Worm (Caenorhabditis elegans): ENCODE data around the gene B0554.2.

Gene B0554.2

DNA sequence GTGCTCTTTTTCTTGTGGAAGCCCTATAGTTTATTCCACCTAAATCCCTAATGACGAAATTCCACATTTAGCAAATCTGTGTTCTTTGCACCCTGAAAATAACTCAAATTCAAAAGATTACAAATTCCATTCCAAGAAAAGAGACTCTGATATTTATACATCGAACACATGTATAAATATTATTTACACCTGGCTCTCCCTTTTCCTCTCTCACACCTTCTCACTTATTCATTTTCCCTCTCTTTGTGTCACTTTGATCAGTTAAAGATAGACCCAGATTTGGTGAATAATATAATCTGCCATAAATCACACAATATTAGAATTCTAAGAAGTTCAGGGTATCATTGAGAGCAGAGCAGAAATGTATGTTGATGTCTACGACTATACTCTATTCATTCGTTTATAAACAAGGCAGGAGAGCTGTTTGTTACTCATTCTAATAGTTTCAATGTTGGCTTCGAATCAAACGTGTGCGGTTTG is 41.8 kb upstream of the B0554.2 start, which contains the start of gene nhr-254 (continued):
- no peak for TF ChIP-seq ceh-8 (GFP tag; optimal IDR thresholded peaks at IDR 0.05)
- TF ChIP-seq lin-14 (GFP tag; optimal IDR thresholded peaks at IDR 0.05) = no peak
- TF ChIP-seq sox-4 (tag; optimal IDR thresholded peaks at IDR 0.05) = no peak
- no peak for TF ChIP-seq hpl-2 (GFP tag; optimal IDR thresholded peaks at IDR 0.05)
- no peak for TF ChIP-seq fkh-10 (GFP tag; optimal IDR thresholded peaks at IDR 0.05)
- TF ChIP-seq nhr-85 (tag) = no peak
- no peak for TF ChIP-seq nhr-84 (tag; optimal IDR thresholded peaks at IDR 0.05)
- TF ChIP-seq hlh-17 (GFP tag; optimal IDR thresholded peaks at IDR 0.05; ENCODE audit: borderline replicate concordance) = no peak
- TF ChIP-seq hlh-4 (tag; optimal IDR thresholded peaks at IDR 0.05) = peak; percentile 35
- no peak for TF ChIP-seq nhr-12 (tag; optimal IDR thresholded peaks at IDR 0.05)
- TF ChIP-seq swsn-7 (tag; optimal IDR thresholded peaks at IDR 0.05) = no peak
- TF ChIP-seq nhr-19 (GFP tag; conservative IDR thresholded peaks at IDR 0.05) = no peak

DNA sequence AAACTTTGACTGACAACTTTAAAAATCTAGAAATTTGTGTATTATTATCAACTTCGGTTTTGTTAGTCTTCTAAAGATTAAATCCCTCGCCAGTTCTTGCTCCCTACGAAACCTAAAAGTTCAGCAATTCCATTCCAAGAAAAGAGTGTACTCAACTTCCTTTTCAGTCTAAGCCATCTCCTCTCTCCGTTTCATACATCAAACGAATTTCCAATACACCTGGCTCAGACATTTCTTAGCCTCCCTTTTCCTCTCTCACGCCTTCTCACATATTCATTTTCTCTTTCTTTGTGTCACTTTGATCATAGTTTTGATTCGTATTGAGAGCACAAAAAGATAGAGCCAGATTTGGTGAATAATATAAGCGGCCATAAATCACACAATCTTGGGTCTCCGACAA is 37.7 kb upstream of the B0554.2 start, which contains the start of gene nhr-253:
Gene nhr-253 (plus strand): TSS at position 285 of the 400 bp plus-strand sequence.
- TF ChIP-seq efl-3 (GFP tag; optimal IDR thresholded peaks at IDR 0.05) = no peak
- TF ChIP-seq fkh-8 (tag; optimal IDR thresholded peaks at IDR 0.05) = peak; percentile 82
- TF ChIP-seq C16A3.4 (tag; optimal IDR thresholded peaks at IDR 0.05) = no peak
- no peak for TF ChIP-seq hlh-4 (tag; optimal IDR thresholded peaks at IDR 0.05)
- TF ChIP-seq nhr-47 (tag; optimal IDR thresholded peaks at IDR 0.05) = peak; percentile 70
- no peak for TF ChIP-seq dpl-1 (GFP tag; optimal IDR thresholded peaks at IDR 0.05)
- no peak for TF ChIP-seq aha-1 (tag; optimal IDR thresholded peaks at IDR 0.05)
- TF ChIP-seq nhr-84 (tag; optimal IDR thresholded peaks at IDR 0.05) = no peak
- TF ChIP-seq elt-2 (tag; optimal IDR thresholded peaks at IDR 0.05) = no peak
- TF ChIP-seq dsc-1 (tag; optimal IDR thresholded peaks at IDR 0.05) = peak; percentile 36
- TF ChIP-seq nhr-20 (tag; optimal IDR thresholded peaks at IDR 0.05) = peak; percentile 33
- no peak for TF ChIP-seq vab-15 (tag; optimal IDR thresholded peaks at IDR 0.05)
- TF ChIP-seq fkh-4 (tag; optimal IDR thresholded peaks at IDR 0.05; ENCODE audit: borderline replicate concordance) = no peak
- TF ChIP-seq sup-37 (GFP tag; optimal IDR thresholded peaks at IDR 0.05) = no peak
- no peak for TF ChIP-seq isw-1 (GFP tag; IDR thresholded peaks at IDR 0.05)

DNA sequence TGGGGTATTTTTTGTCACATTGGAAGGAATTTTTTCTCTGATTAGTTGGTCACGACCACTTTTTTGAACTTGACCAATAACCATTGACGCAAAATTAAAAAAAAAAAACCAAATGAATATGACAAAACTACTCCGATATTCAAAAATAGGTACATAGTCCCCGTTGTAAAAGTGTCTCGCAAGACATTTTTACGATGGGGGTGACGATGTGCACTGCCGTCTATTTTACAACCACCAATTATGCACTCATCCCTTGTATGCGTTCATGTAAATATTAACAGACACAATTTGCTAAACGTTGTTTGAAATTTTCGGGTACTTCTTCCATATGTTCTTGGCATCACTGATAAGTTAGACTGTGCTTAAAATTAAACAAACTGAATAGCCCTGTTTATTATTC is 34.3 kb upstream of the B0554.2 start, which contains the start of gene scl-27:
Gene scl-27 (plus strand): TSS at position 301 of the 400 bp plus-strand sequence.
- TF ChIP-seq dpl-1 (GFP tag; optimal IDR thresholded peaks at IDR 0.05) (no peak), nhr-47 (tag; optimal IDR thresholded peaks at IDR 0.05) (no peak), tlp-1 (tag; optimal IDR thresholded peaks at IDR 0.05) (no peak), sox-4 (tag; optimal IDR thresholded peaks at IDR 0.05) (no peak), unc-30 (tag; optimal IDR thresholded peaks at IDR 0.05) (no peak), mdl-1 (tag; optimal IDR thresholded peaks at IDR 0.05) (no peak), unc-130 (tag; optimal IDR thresholded peaks at IDR 0.05) (no peak), ceh-8 (GFP tag; optimal IDR thresholded peaks at IDR 0.05) (no peak), snu-23 (GFP tag; optimal IDR thresholded peaks at IDR 0.05) (no peak), ceh-82 (tag; optimal IDR thresholded peaks at IDR 0.05) (no peak), ztf-11 (tag; optimal IDR thresholded peaks at IDR 0.05) (no peak), grh-1 (GFP tag; IDR thresholded peaks at IDR 0.05) (no peak), dsc-1 (tag; optimal IDR thresholded peaks at IDR 0.05) (no peak), lin-15B (tag; optimal IDR thresholded peaks at IDR 0.05) (no peak), nhr-84 (tag; optimal IDR thresholded peaks at IDR 0.05) (no peak), pag-3 (tag; optimal IDR thresholded peaks at IDR 0.05; ENCODE audit: borderline replicate concordance, insufficient read depth) (no peak), fkh-8 (tag; optimal IDR thresholded peaks at IDR 0.05) (no peak), mef-2 (tag; optimal IDR thresholded peaks at IDR 0.05) (no peak), lin-35 (GFP tag; optimal IDR thresholded peaks at IDR 0.05) (no peak)
